Worm (Caenorhabditis elegans) whole organism, L1 larva: ENCODE measurements around the gene cpr-1.

Experiments
- ces-1 ChIP-seq: fragments of 150-350 bp; optimal IDR thresholded peaks from 2 replicates; lab custom pipeline; 2014; ENCODE audit warnings: missing biosample characterization, missing genetic modification reagents, missing genetic modification characterization
- dpl-1 ChIP-seq, 3 experiments: fragments of 150-350 bp in 2 of 3; sonication (generic microtip) in 1 of 3; optimal IDR thresholded peaks; 2 replicates each; lab custom pipeline; 2014 to 2017; ENCODE audit warnings: missing biosample characterization in 3 of 3, missing genetic modification characterization in 3 of 3, missing genetic modification reagents in 3 of 3
- efl-3 ChIP-seq: fragments of 200-800 bp; sonication (Bioruptor generic); optimal IDR thresholded peaks from 2 replicates; lab custom pipeline; 2018; ENCODE audit warnings: mild to moderate bottlenecking, missing genetic modification characterization, missing compliant biosample characterization
- fos-1 ChIP-seq: fragments of 150-350 bp; optimal IDR thresholded peaks from 2 replicates; lab custom pipeline; 2014; ENCODE audit warnings: missing biosample characterization, missing genetic modification characterization
- nhr-11 ChIP-seq: fragments of 150-350 bp; optimal IDR thresholded peaks from 2 replicates; lab custom pipeline; 2014; ENCODE audit warnings: missing biosample characterization, missing genetic modification characterization
- nhr-12 ChIP-seq: sonication (generic microtip); optimal IDR thresholded peaks from 2 replicates; lab custom pipeline; 2017; ENCODE audit warnings: missing biosample characterization, missing genetic modification characterization
- skn-1 ChIP-seq: fragments of 150-350 bp; optimal IDR thresholded peaks from 2 replicates; lab custom pipeline; 2014; ENCODE audit warnings: missing biosample characterization, missing genetic modification characterization
- tbx-2 ChIP-seq: sonication (generic microtip); optimal IDR thresholded peaks from 2 replicates; lab custom pipeline; 2016; ENCODE audit warnings: missing genetic modification characterization, missing compliant biosample characterization
- tlp-1 ChIP-seq: fragments of 150-350 bp; optimal IDR thresholded peaks from 2 replicates; lab custom pipeline; 2014; ENCODE audit warnings: missing biosample characterization, missing genetic modification characterization
- ztf-11 ChIP-seq, 2 experiments: sonication (generic microtip); optimal IDR thresholded peaks; 2 replicates each; lab custom pipeline; 2016 to 2017; ENCODE audit warnings: missing genetic modification characterization in 2 of 2, missing biosample characterization in 1 of 2, missing compliant biosample characterization in 1 of 2

ce11 chrV:11993706-11994345, 18.5 kb downstream of the cpr-1 start, which contains the start of the genes cyl-1 and C52E4.7:
- TF ChIP-seq nhr-12: no peak
- TF ChIP-seq tlp-1 (tag; lab: Kevin White, UChicago): no peak
- no peak for TF ChIP-seq nhr-11 (tag; lab: Kevin White, UChicago)
- TF ChIP-seq ztf-11 (tag; optimal IDR thresholded peaks at IDR 0.05; lab: Kevin White, UChicago): no peak
- peak; percentile 76 for TF ChIP-seq skn-1 (tag; lab: Kevin White, UChicago)
- peak; percentile 34 for TF ChIP-seq tbx-2 (tag; lab: Kevin White, UChicago)
- peak; percentile 46 to 73 (median 61) for TF ChIP-seq dpl-1 (GFP tag; optimal IDR thresholded peaks at IDR 0.05; lab: Kevin White, UChicago)
- no peak for TF ChIP-seq efl-3
- no peak for TF ChIP-seq ces-1 (GFP tag; lab: Kevin White, UChicago)
- no peak for TF ChIP-seq fos-1 (tag; lab: Kevin White, UChicago)
